Fruit fly (Drosophila melanogaster): ENCODE results near the gene CG2145.

CG2145 gene

dm6 chrX:10953240-10953639, 26.0 kb downstream of the CG2145 start:
- no peak for TF ChIP-seq N (GFP tag; optimal IDR thresholded peaks at IDR 0.05)
- TF ChIP-seq Mio (GFP tag; optimal IDR thresholded peaks at IDR 0.05): no peak
- no peak for TF ChIP-seq CG32264 (GFP tag; optimal IDR thresholded peaks at IDR 0.05)
- no peak for TF ChIP-seq lola (GFP tag; optimal IDR thresholded peaks at IDR 0.05)
- no peak for TF ChIP-seq dmrt93B (GFP tag; optimal IDR thresholded peaks at IDR 0.05)
- no peak for TF ChIP-seq Rel (GFP tag; optimal IDR thresholded peaks at IDR 0.05)
- no peak for TF ChIP-seq Rel (tag; optimal IDR thresholded peaks at IDR 0.05)
- no peak for TF ChIP-seq jim (GFP tag; optimal IDR thresholded peaks at IDR 0.05)
- TF ChIP-seq Dfd (GFP tag; optimal IDR thresholded peaks at IDR 0.05): no peak
- TF ChIP-seq ey (GFP tag; optimal IDR thresholded peaks at IDR 0.05): no peak
- no peak for TF ChIP-seq CG9705 (GFP tag; optimal IDR thresholded peaks at IDR 0.05)
- no peak for TF ChIP-seq tai (GFP tag; optimal IDR thresholded peaks at IDR 0.05)
- no peak for TF ChIP-seq brk (GFP tag; optimal IDR thresholded peaks at IDR 0.05)
- TF ChIP-seq usp (GFP tag; optimal IDR thresholded peaks at IDR 0.05): no peak
- no peak for TF ChIP-seq Abd-B (GFP tag; optimal IDR thresholded peaks at IDR 0.05)
- TF ChIP-seq fru (GFP tag; optimal IDR thresholded peaks at IDR 0.05): no peak
- no peak for TF ChIP-seq Myc (optimal IDR thresholded peaks at IDR 0.05)
- no peak for TF ChIP-seq psq (GFP tag; optimal IDR thresholded peaks at IDR 0.05)
- no peak for TF ChIP-seq GATAd (GFP tag; optimal IDR thresholded peaks at IDR 0.05)
- TF ChIP-seq Dif (GFP tag; optimal IDR thresholded peaks at IDR 0.05; ENCODE audit: partially characterized antibody): no peak

- no peak for TF ChIP-seq GATAd (GFP tag; optimal IDR thresholded peaks at IDR 0.05)
These were observed 32.7 kb downstream of the CG2145 start for dm6 chrX:10959912-10960311.

dm6 chrX:10966978-10967731, 40.0 kb downstream of the CG2145 start, which contains the start of gene C901:
TSS of gene C901 (minus strand) at chrX:10967134.
- TF ChIP-seq Dif (GFP tag; optimal IDR thresholded peaks at IDR 0.05; ENCODE audit: partially characterized antibody) (no peak), Vsx2 (GFP tag; optimal IDR thresholded peaks at IDR 0.05; ENCODE audit: partially characterized antibody) (no peak), foxo (GFP tag; optimal IDR thresholded peaks at IDR 0.05) (peak in 1 of 2 experiments; percentile 4)

Data from whole organism, wandering third instar larva.